Fruit fly (Drosophila melanogaster) whole organism, embryonic: Measurements from ENCODE around the gene Acp26Ab.

Experiments
- Bteb2 ChIP-seq: fragments of 200-800 bp; sonication (Bioruptor generic); optimal IDR thresholded peaks from 2 replicates; lab custom pipeline; 2016; ENCODE audit warnings: missing biosample characterization, missing genetic modification characterization
- CG10366 ChIP-seq: fragments of 200-800 bp; sonication (Bioruptor generic); IDR thresholded peaks from 2 replicates; pipeline ENCODE4 v1.3.6; 2022; ENCODE audit warnings: missing biosample characterization, missing genetic modification characterization
- CG10431 ChIP-seq: fragments of 200-800 bp; sonication (Bioruptor generic); optimal IDR thresholded peaks from 3 replicates; lab custom pipeline; 2018; ENCODE audit warnings: missing biosample characterization, mild to moderate bottlenecking, missing genetic modification characterization
- CG12155 ChIP-seq: fragments of 200-800 bp; sonication (Bioruptor generic); optimal IDR thresholded peaks from 3 replicates; lab custom pipeline; 2016; ENCODE audit warnings: missing biosample characterization, missing genetic modification characterization
- CG14050 ChIP-seq: fragments of 200-800 bp; sonication (Bioruptor generic); IDR thresholded peaks from 3 replicates; pipeline ENCODE4 v1.3.6; 2022; ENCODE audit warnings: missing biosample characterization, missing genetic modification characterization
- CG15696 ChIP-seq: fragments of 200-800 bp; sonication (Bioruptor generic); optimal IDR thresholded peaks from 2 replicates; lab custom pipeline; 2019; ENCODE audit warnings: missing biosample characterization, mild to moderate bottlenecking, missing genetic modification characterization, moderate library complexity
- CG2199 ChIP-seq: fragments of 200-800 bp; sonication (Bioruptor generic); IDR thresholded peaks from 3 replicates; pipeline ENCODE4 v1.3.6; 2022; ENCODE audit warnings: missing biosample characterization, missing genetic modification characterization
- CG6272 ChIP-seq: fragments of 200-800 bp; sonication (Bioruptor generic); IDR thresholded peaks from 2 replicates; pipeline ENCODE4 v1.3.6; 2022; ENCODE audit warnings: missing biosample characterization, missing genetic modification characterization
- CG6689 ChIP-seq: fragments of 200-800 bp; sonication (Bioruptor generic); IDR thresholded peaks from 2 replicates; pipeline ENCODE4 v1.3.6; 2022; ENCODE audit warnings: missing biosample characterization, missing genetic modification characterization
- CG7839 ChIP-seq: fragments of 200-800 bp; sonication (Bioruptor generic); optimal IDR thresholded peaks from 3 replicates; lab custom pipeline; 2018; ENCODE audit warnings: missing biosample characterization, mild to moderate bottlenecking, missing genetic modification characterization, moderate library complexity
- CG8359 ChIP-seq: fragments of 200-800 bp; sonication (Bioruptor generic); optimal IDR thresholded peaks from 2 replicates; lab custom pipeline; 2017; ENCODE audit warnings: missing biosample characterization, mild to moderate bottlenecking, missing genetic modification characterization, borderline replicate concordance
- HLHmδ ChIP-seq: fragments of 200-800 bp; sonication (Bioruptor generic); optimal IDR thresholded peaks from 2 replicates; lab custom pipeline; 2018; ENCODE audit warnings: missing biosample characterization, mild to moderate bottlenecking, missing genetic modification characterization, moderate library complexity
- Hr78 ChIP-seq, 2 experiments: fragments of 200-800 bp in 1 of 2; fragments of >200 bp in 1 of 2; sonication (Bioruptor generic) in 1 of 2; optimal IDR thresholded peaks; 2 replicates each; lab custom pipeline; 2017 to 2019; ENCODE audit warnings: missing biosample characterization in 2 of 2, missing genetic modification characterization in 2 of 2, mild to moderate bottlenecking in 1 of 2, moderate library complexity in 1 of 2
- Kr ChIP-seq: fragments of 200-800 bp; sonication (Bioruptor generic); optimal IDR thresholded peaks from 2 replicates; lab custom pipeline; 2017; ENCODE audit warnings: missing biosample characterization, mild to moderate bottlenecking, missing genetic modification characterization
- Lim3 ChIP-seq: fragments of 200-800 bp; sonication (Bioruptor generic); IDR thresholded peaks from 2 replicates; pipeline ENCODE4 v1.3.6; 2022; ENCODE audit warnings: missing biosample characterization, missing genetic modification characterization
- Med ChIP-seq: fragments of 200-800 bp; sonication (Bioruptor generic); peaks from one replicate; lab custom pipeline; 2016; ENCODE audit warnings: missing biosample characterization, missing genetic modification characterization, mild to moderate bottlenecking, inconsistent platforms, moderate library complexity
- Mrtf ChIP-seq: fragments of 200-800 bp; sonication (Bioruptor generic); IDR thresholded peaks from 3 replicates; pipeline ENCODE4 v1.3.6; 2022; ENCODE audit warnings: missing biosample characterization, missing genetic modification characterization
- Neu2 ChIP-seq: fragments of 200-800 bp; sonication (Bioruptor generic); optimal IDR thresholded peaks from 3 replicates; lab custom pipeline; 2016; ENCODE audit warnings: missing biosample characterization, missing genetic modification characterization, borderline replicate concordance
- Nf-YB ChIP-seq: fragments of 200-800 bp; sonication (Bioruptor generic); optimal IDR thresholded peaks from 3 replicates; lab custom pipeline; 2019; ENCODE audit warnings: missing biosample characterization, mild to moderate bottlenecking, missing genetic modification characterization, moderate library complexity
- Ptx1 ChIP-seq: fragments of 200-800 bp; sonication (Bioruptor generic); IDR thresholded peaks from 2 replicates; pipeline ENCODE4 v1.3.6; 2022; ENCODE audit warnings: missing biosample characterization, missing genetic modification characterization
- Rfx ChIP-seq: fragments of 200-800 bp; sonication (Bioruptor generic); IDR thresholded peaks from 2 replicates; pipeline ENCODE4 v1.3.6; 2022; ENCODE audit warnings: missing biosample characterization, missing genetic modification characterization
- Six4 ChIP-seq: fragments of 200-800 bp; sonication (Bioruptor generic); optimal IDR thresholded peaks from 2 replicates; lab custom pipeline; 2016; ENCODE audit warnings: missing biosample characterization, missing genetic modification characterization
- Xrp1 ChIP-seq: fragments of 200-800 bp; sonication (Bioruptor generic); IDR thresholded peaks from 2 replicates; pipeline ENCODE4 v1.3.6; 2022; ENCODE audit warnings: missing biosample characterization, missing genetic modification characterization
- YL-1 ChIP-seq: fragments of 200-800 bp; sonication (Bioruptor generic); optimal IDR thresholded peaks from 3 replicates; lab custom pipeline; 2017; ENCODE audit warnings: missing biosample characterization, mild to moderate bottlenecking, missing genetic modification characterization
- ara ChIP-seq: fragments of 200-800 bp; sonication (Bioruptor generic); IDR thresholded peaks from 2 replicates; pipeline ENCODE4 v1.3.6; 2022; ENCODE audit warnings: missing biosample characterization, missing genetic modification characterization
- ase ChIP-seq: fragments of 200-800 bp; sonication (Bioruptor generic); IDR thresholded peaks from 3 replicates; pipeline ENCODE4 v1.3.6; 2022; ENCODE audit warnings: missing biosample characterization, missing genetic modification characterization
- bcd ChIP-seq: fragments of 200-800 bp; sonication (Bioruptor generic); optimal IDR thresholded peaks from 2 replicates; lab custom pipeline; 2017; ENCODE audit warnings: missing biosample characterization, mild to moderate bottlenecking, missing genetic modification characterization
- caup ChIP-seq: fragments of 200-800 bp; sonication (Bioruptor generic); optimal IDR thresholded peaks from 3 replicates; lab custom pipeline; 2017; ENCODE audit warnings: missing biosample characterization, mild to moderate bottlenecking, missing genetic modification characterization, moderate library complexity; ENCODE audit not compliant: severe bottlenecking
- chm ChIP-seq: fragments of 200-800 bp; sonication (Bioruptor generic); IDR thresholded peaks from 2 replicates; pipeline ENCODE4 v1.3.6; 2022; ENCODE audit warnings: missing biosample characterization, missing genetic modification characterization
- croc ChIP-seq: fragments of 200-800 bp; sonication (Bioruptor generic); conservative IDR thresholded peaks from 3 replicates; pipeline ENCODE4 v1.3.6; 2022; ENCODE audit warnings: missing biosample characterization, missing genetic modification characterization
- crol ChIP-seq: fragments of 200-800 bp; sonication (Bioruptor generic); IDR thresholded peaks from 2 replicates; pipeline ENCODE4 v1.3.6; 2022; ENCODE audit warnings: missing biosample characterization, missing genetic modification characterization
- dysf ChIP-seq: fragments of 200-800 bp; sonication (Bioruptor generic); IDR thresholded peaks from 3 replicates; pipeline ENCODE4 v1.3.6; 2022; ENCODE audit warnings: missing biosample characterization, missing genetic modification characterization
- gsb-n ChIP-seq: fragments of 200-800 bp; sonication (Bioruptor generic); optimal IDR thresholded peaks from 3 replicates; lab custom pipeline; 2018; ENCODE audit warnings: missing biosample characterization, mild to moderate bottlenecking, missing genetic modification characterization
- kah ChIP-seq: fragments of 200-800 bp; sonication (Bioruptor generic); optimal IDR thresholded peaks from 2 replicates; lab custom pipeline; 2018; ENCODE audit warnings: missing biosample characterization, mild to moderate bottlenecking, missing genetic modification characterization
- ken ChIP-seq: fragments of 200-800 bp; sonication (Bioruptor generic); IDR thresholded peaks from 3 replicates; pipeline ENCODE4 v1.3.6; 2022; ENCODE audit warnings: missing biosample characterization, missing genetic modification characterization
- org-1 ChIP-seq: fragments of 200-800 bp; sonication (Bioruptor generic); optimal IDR thresholded peaks from 2 replicates; lab custom pipeline; 2017; ENCODE audit warnings: missing biosample characterization, missing genetic modification characterization
- prd ChIP-seq, 3 experiments: fragments of >200 bp in 2 of 3; fragments of 200-800 bp in 1 of 3; sonication (Bioruptor generic) in 1 of 3; optimal IDR thresholded peaks in 2 of 3; IDR thresholded peaks in 1 of 3; 2 replicates in 2 of 3; 3 replicates in 1 of 3; pipeline versions ENCODE4 v1.3.6 to Lab custom; 2017 to 2022; ENCODE audit warnings: missing biosample characterization in 1 of 3, missing genetic modification characterization in 1 of 3
- pros ChIP-seq: fragments of 200-800 bp; sonication (Bioruptor generic); optimal IDR thresholded peaks from 3 replicates; lab custom pipeline; 2019; ENCODE audit warnings: missing biosample characterization, mild to moderate bottlenecking, missing genetic modification characterization, moderate library complexity
- ro ChIP-seq: fragments of 200-800 bp; sonication (Bioruptor generic); IDR thresholded peaks from 2 replicates; pipeline ENCODE4 v1.3.6; 2022; ENCODE audit warnings: missing biosample characterization, missing genetic modification characterization
- sens ChIP-seq: fragments of 200-800 bp; sonication (Bioruptor generic); peaks from one replicate; lab custom pipeline; 2016; ENCODE audit warnings: missing biosample characterization, missing genetic modification characterization
- sqz ChIP-seq: fragments of 200-800 bp; sonication (Bioruptor generic); optimal IDR thresholded peaks from 3 replicates; lab custom pipeline; 2018; ENCODE audit warnings: missing biosample characterization, mild to moderate bottlenecking, missing genetic modification characterization
- tll ChIP-seq, 2 experiments: fragments of 200-800 bp in 1 of 2; fragments of >200 bp in 1 of 2; sonication (Bioruptor generic) in 1 of 2; optimal IDR thresholded peaks; 2 replicates each; lab custom pipeline; 2017 to 2019; ENCODE audit warnings: missing biosample characterization in 2 of 2, missing genetic modification characterization in 2 of 2, mild to moderate bottlenecking in 1 of 2, moderate library complexity in 1 of 2
- twi ChIP-seq: fragments of 200-800 bp; optimal IDR thresholded peaks from 2 replicates; lab custom pipeline; 2019; ENCODE audit warnings: missing biosample characterization, mild to moderate bottlenecking, missing genetic modification characterization, moderate library complexity
- zen ChIP-seq: fragments of 200-800 bp; sonication (Bioruptor generic); optimal IDR thresholded peaks from 3 replicates; lab custom pipeline; 2018; ENCODE audit warnings: missing biosample characterization, mild to moderate bottlenecking, missing genetic modification characterization, moderate library complexity

Gene Acp26Ab

dm6 chr2L:5906893-5907850 lies 14.5 kb upstream of the Acp26Ab start, which contains the start of gene bchs (continued):
- TF ChIP-seq sqz (no peak), croc (GFP tag; lab: Robert Waterston, UW) (peak; percentile 27; the same call in 1 of the 3 replicates), Rfx (peak; percentile 81), Mrtf (GFP tag; lab: Robert Waterston, UW) (peak; percentile 63; the same call in 1 of the 3 replicates), CG14050 (peak; percentile 82), Ptx1 (GFP tag; lab: Robert Waterston, UW) (0 out of 2 replicates have a peak, but pooled peaks have one; percentile 23), CG6272 (GFP tag; lab: Robert Waterston, UW) (no peak)

DNA sequence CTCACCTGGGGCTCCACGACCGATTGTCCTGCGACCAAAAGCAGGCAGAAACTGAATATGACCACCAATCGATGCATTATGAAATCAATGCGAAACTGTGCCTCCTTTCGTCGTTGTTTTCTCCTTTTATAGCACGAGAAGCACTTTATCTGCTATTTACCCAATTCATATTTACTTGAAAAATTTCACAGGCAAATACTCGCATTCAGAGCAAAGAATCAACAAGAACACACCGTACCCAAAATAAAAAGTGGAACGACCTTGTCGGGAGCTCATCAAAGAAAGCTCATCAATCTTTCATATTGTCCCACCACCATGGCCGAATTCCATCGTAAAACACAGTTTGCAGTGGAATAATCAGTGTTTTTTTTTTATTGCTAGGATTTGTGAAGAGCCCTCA lies 11.9 kb upstream of the Acp26Ab start, which contains the start of gene CG9021:
TSS of gene CG9021 (minus strand) at position 105 of the 400 bp plus-strand sequence.
- TF ChIP-seq Xrp1 (GFP tag; lab: Robert Waterston, UW) (peak; percentile 22; the same call in 1 of the 2 replicates), CG15696 (tag; lab: Kevin White, UChicago) (peak; percentile 10), Lim3 (GFP tag; lab: Robert Waterston, UW) (no peak), CG6689 (no peak), sens (GFP tag; lab: Kevin White, UChicago) (peak; percentile 58), ken (GFP tag; lab: Robert Waterston, UW) (no peak), chm (GFP tag; lab: Robert Waterston, UW) (peak; percentile 38; the same call in 1 of the 2 replicates), dysf (GFP tag; lab: Robert Waterston, UW) (peak; percentile 10; the same call in 1 of the 3 replicates)
- TF ChIP-seq, all 482 proteins: peak for 5

DNA sequence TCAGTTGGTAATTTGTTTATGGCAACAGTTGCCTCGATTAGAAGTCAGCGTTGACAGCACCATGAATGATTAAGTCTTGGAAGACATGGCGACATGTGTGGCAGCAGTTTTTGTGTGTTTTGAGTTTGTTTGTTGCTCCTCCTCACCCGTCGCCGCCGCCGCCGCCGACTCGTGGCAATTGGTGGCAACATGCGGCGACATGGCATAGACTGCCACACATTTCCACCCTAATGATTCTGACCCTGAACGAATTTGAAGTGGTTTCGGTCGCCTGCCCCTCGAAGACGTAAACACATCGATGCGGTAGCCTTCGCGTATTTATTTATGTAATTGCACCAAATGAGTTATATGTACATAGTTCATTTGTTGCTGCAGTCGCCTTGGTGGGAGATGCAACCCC lies 10.2 kb upstream of the Acp26Ab start:
- peak; percentile 80 for TF ChIP-seq pros (GFP tag; lab: Kevin White, UChicago)
- TF ChIP-seq CG7839, result no peak
- TF ChIP-seq YL-1 (GFP tag; lab: Kevin White, UChicago), result no peak
- no peak for TF ChIP-seq caup (GFP tag; lab: Kevin White, UChicago)
- TF ChIP-seq crol (GFP tag; lab: Robert Waterston, UW), result peak; percentile 64
- TF ChIP-seq gsb-n (tag; lab: Kevin White, UChicago), result peak; percentile 58
- peak; percentile 1 for TF ChIP-seq org-1
- TF ChIP-seq Nf-YB, result no peak
- no peak for TF ChIP-seq CG10366
- peak in 1 of 2 experiments; percentile 41 for TF ChIP-seq tll (GFP tag; optimal IDR thresholded peaks at IDR 0.05; lab: Kevin White, UChicago)
- peak; percentile 34 for TF ChIP-seq HLHmδ (GFP tag; lab: Kevin White, UChicago)
- TF ChIP-seq ro (GFP tag; lab: Robert Waterston, UW), result no peak
- peak; percentile 27 for TF ChIP-seq Med (GFP tag; lab: Kevin White, UChicago)
- peak; percentile 25 for TF ChIP-seq Neu2 (GFP tag; lab: Kevin White, UChicago)
- peak; percentile 78 for TF ChIP-seq zen
- TF ChIP-seq prd (optimal IDR thresholded peaks at IDR 0.05; lab: Kevin White, UChicago), result no peak
- peak; percentile 27; the same call in 1 of the 3 replicates for TF ChIP-seq prd (GFP tag; IDR thresholded peaks at IDR 0.05; lab: Robert Waterston, UW)
- TF ChIP-seq ase (GFP tag; lab: Robert Waterston, UW), result no peak
- 0 out of 2 replicates have a peak, but pooled peaks have one; percentile 6 for TF ChIP-seq ara (GFP tag; lab: Robert Waterston, UW)
- TF ChIP-seq CG8359 (GFP tag; lab: Kevin White, UChicago), result no peak
- TF ChIP-seq Bteb2, result no peak
- TF ChIP-seq Hr78 (GFP tag; optimal IDR thresholded peaks at IDR 0.05; lab: Kevin White, UChicago), result peak in 1 of 2 experiments; percentile 3
- TF ChIP-seq Kr, result peak; percentile 17
- TF ChIP-seq Six4 (GFP tag; lab: Kevin White, UChicago), result no peak
- 0 out of 3 replicates have a peak, but pooled peaks have one; percentile 18 for TF ChIP-seq CG2199 (GFP tag; lab: Robert Waterston, UW)
- TF ChIP-seq CG10431 (GFP tag; lab: Kevin White, UChicago), result no peak
- TF ChIP-seq twi (tag; lab: Kevin White, UChicago), result peak; percentile 85
- no peak for TF ChIP-seq CG12155
- TF ChIP-seq kah, result peak; percentile 25
- TF ChIP-seq bcd (GFP tag; lab: Kevin White, UChicago), result no peak
